Fruit fly (Drosophila melanogaster) whole organism, embryonic: ENCODE measurements around the gene CG12398.

ENCODE experiments used
- Atf3 ChIP-seq: fragments of 200-800 bp; sonication (Bioruptor generic); optimal IDR thresholded peaks from 3 replicates; lab custom pipeline; 2016; ENCODE audit warnings: missing biosample characterization, missing genetic modification characterization
- Blimp-1 ChIP-seq: fragments of 200-800 bp; sonication (Bioruptor generic); optimal IDR thresholded peaks from 3 replicates; lab custom pipeline; 2018; ENCODE audit warnings: missing biosample characterization, missing genetic modification characterization, mild to moderate bottlenecking, moderate library complexity, missing genetic modification reagents
- CG12299 ChIP-seq: fragments of 200-800 bp; sonication (Bioruptor generic); optimal IDR thresholded peaks from 2 replicates; lab custom pipeline; 2018; ENCODE audit warnings: missing biosample characterization, mild to moderate bottlenecking, missing genetic modification characterization
- CG13775 ChIP-seq: fragments of 200-800 bp; sonication (Bioruptor generic); optimal IDR thresholded peaks from 3 replicates; lab custom pipeline; 2017; ENCODE audit warnings: missing biosample characterization, mild to moderate bottlenecking, missing genetic modification characterization
- CG14667 ChIP-seq: fragments of 200-800 bp; sonication (Bioruptor generic); IDR thresholded peaks from 2 replicates; pipeline ENCODE4 v1.3.6; 2022; ENCODE audit warnings: missing biosample characterization, missing genetic modification characterization
- CG14860 ChIP-seq: fragments of 200-800 bp; sonication (Bioruptor generic); IDR thresholded peaks from 3 replicates; pipeline ENCODE4 v1.3.6; 2022; ENCODE audit warnings: missing biosample characterization, missing genetic modification characterization; ENCODE audit not compliant: partially characterized antibody
- CG14965 ChIP-seq: fragments of 200-800 bp; sonication (Bioruptor generic); optimal IDR thresholded peaks from 2 replicates; lab custom pipeline; 2016; ENCODE audit warnings: missing biosample characterization, missing genetic modification characterization, borderline replicate concordance
- CG18011 ChIP-seq: fragments of 200-800 bp; sonication (Bioruptor generic); optimal IDR thresholded peaks from 2 replicates; lab custom pipeline; 2017; ENCODE audit warnings: missing biosample characterization, missing genetic modification characterization, mild to moderate bottlenecking, moderate library complexity, missing genotype
- CG18599 ChIP-seq: fragments of 200-800 bp; sonication (Bioruptor generic); optimal IDR thresholded peaks from 3 replicates; lab custom pipeline; 2017; ENCODE audit warnings: missing biosample characterization, missing genetic modification characterization, mild to moderate bottlenecking, moderate library complexity, missing genetic modification reagents
- CG30431 ChIP-seq: fragments of 200-800 bp; sonication (Bioruptor generic); optimal IDR thresholded peaks from 2 replicates; lab custom pipeline; 2017; ENCODE audit warnings: missing biosample characterization, missing genetic modification characterization
- CG31365 ChIP-seq: fragments of 200-800 bp; sonication (Bioruptor generic); optimal IDR thresholded peaks from 2 replicates; lab custom pipeline; 2018; ENCODE audit warnings: missing biosample characterization, mild to moderate bottlenecking, missing genetic modification characterization
- CG34224 ChIP-seq: fragments of 200-800 bp; sonication (Bioruptor generic); IDR thresholded peaks from 3 replicates; pipeline ENCODE4 v1.3.6; 2022; ENCODE audit warnings: missing biosample characterization, missing genetic modification characterization; ENCODE audit not compliant: partially characterized antibody
- CG5180 ChIP-seq: fragments of 200-800 bp; sonication (Bioruptor generic); optimal IDR thresholded peaks from 3 replicates; lab custom pipeline; 2017; ENCODE audit warnings: missing biosample characterization, missing genetic modification characterization, mild to moderate bottlenecking, moderate library complexity, missing genetic modification reagents
- CG7963 ChIP-seq: fragments of 200-800 bp; sonication (Bioruptor generic); IDR thresholded peaks from 3 replicates; pipeline ENCODE4 v1.3.6; 2022; ENCODE audit warnings: missing biosample characterization, missing genetic modification characterization; ENCODE audit not compliant: partially characterized antibody
- CG8290 ChIP-seq, 3 experiments: fragments of 200-800 bp; sonication (Bioruptor generic); optimal IDR thresholded peaks; 2 replicates each; lab custom pipeline; 2016 to 2019; ENCODE audit warnings: missing biosample characterization in 3 of 3, missing genetic modification characterization in 3 of 3, mild to moderate bottlenecking in 2 of 3, moderate library complexity in 1 of 3
- CoRest ChIP-seq: fragments of 200-800 bp; sonication (Bioruptor generic); optimal IDR thresholded peaks from 3 replicates; lab custom pipeline; 2018; ENCODE audit warnings: missing biosample characterization, mild to moderate bottlenecking, missing genetic modification characterization, moderate library complexity
- Dad ChIP-seq: fragments of 200-800 bp; sonication (Bioruptor generic); optimal IDR thresholded peaks from 3 replicates; lab custom pipeline; 2016; ENCODE audit warnings: missing biosample characterization, missing genetic modification characterization
- Doc3 ChIP-seq: fragments of 200-800 bp; sonication (Bioruptor generic); IDR thresholded peaks from 3 replicates; pipeline ENCODE4 v1.3.6; 2022; ENCODE audit warnings: missing biosample characterization, missing genetic modification characterization; ENCODE audit not compliant: partially characterized antibody
- Drgx ChIP-seq: fragments of 200-800 bp; sonication (Bioruptor generic); IDR thresholded peaks from 2 replicates; pipeline ENCODE4 v1.3.6; 2022; ENCODE audit warnings: missing biosample characterization, missing genetic modification characterization
- Eip74EF ChIP-seq, 2 experiments: fragments of 200-800 bp in 1 of 2; fragments of >200 bp in 1 of 2; sonication (Bioruptor generic) in 1 of 2; optimal IDR thresholded peaks; 2 replicates each; lab custom pipeline; 2017 to 2019; ENCODE audit warnings: missing biosample characterization in 2 of 2, missing genetic modification characterization in 2 of 2, mild to moderate bottlenecking in 1 of 2, moderate library complexity in 1 of 2
- GATAe ChIP-seq: fragments of 200-800 bp; sonication (Bioruptor generic); conservative IDR thresholded peaks from 2 replicates; pipeline ENCODE4 v1.3.6; 2022; ENCODE audit warnings: missing biosample characterization, missing genetic modification characterization
- H15 ChIP-seq: fragments of 200-800 bp; sonication (Bioruptor generic); IDR thresholded peaks from 3 replicates; pipeline ENCODE4 v1.3.6; 2022; ENCODE audit warnings: missing biosample characterization, missing genetic modification characterization
- HmgZ ChIP-seq: fragments of 200-800 bp; sonication (Bioruptor generic); optimal IDR thresholded peaks from 2 replicates; lab custom pipeline; 2018; ENCODE audit warnings: missing biosample characterization, mild to moderate bottlenecking, missing genetic modification characterization
- Hr39 ChIP-seq: fragments of >200 bp; optimal IDR thresholded peaks from 2 replicates; lab custom pipeline; 2017
- Jarid2 ChIP-seq: fragments of 200-800 bp; sonication (Bioruptor generic); optimal IDR thresholded peaks from 3 replicates; lab custom pipeline; 2017; ENCODE audit warnings: mild to moderate bottlenecking, missing biosample characterization, missing genetic modification reagents, missing genetic modification characterization
- Kr ChIP-seq: fragments of 200-800 bp; sonication (Bioruptor generic); optimal IDR thresholded peaks from 2 replicates; lab custom pipeline; 2017; ENCODE audit warnings: missing biosample characterization, mild to moderate bottlenecking, missing genetic modification characterization
- Myb ChIP-seq: fragments of 200-800 bp; sonication (Bioruptor generic); optimal IDR thresholded peaks from 2 replicates; lab custom pipeline; 2016; ENCODE audit warnings: missing biosample characterization, missing genetic modification characterization
- NC2α ChIP-seq: fragments of 200-800 bp; sonication (Bioruptor generic); optimal IDR thresholded peaks from 2 replicates; lab custom pipeline; 2016; ENCODE audit warnings: missing biosample characterization, missing genetic modification characterization
- NC2β ChIP-seq: fragments of 200-800 bp; sonication (Bioruptor generic); optimal IDR thresholded peaks from 2 replicates; lab custom pipeline; 2016; ENCODE audit warnings: missing biosample characterization, missing genetic modification characterization
- Nf-YC ChIP-seq: fragments of 200-800 bp; optimal IDR thresholded peaks from 3 replicates; lab custom pipeline; 2019; ENCODE audit warnings: missing biosample characterization, mild to moderate bottlenecking, missing genetic modification characterization, moderate library complexity
- ab ChIP-seq: fragments of 200-800 bp; sonication (Bioruptor generic); optimal IDR thresholded peaks from 2 replicates; lab custom pipeline; 2016; ENCODE audit warnings: missing biosample characterization, missing genetic modification characterization
- ash1 ChIP-seq: fragments of 200-800 bp; sonication (Bioruptor generic); optimal IDR thresholded peaks from 2 replicates; lab custom pipeline; 2018; ENCODE audit warnings: missing biosample characterization, mild to moderate bottlenecking, missing genetic modification characterization
- bcd ChIP-seq: fragments of 200-800 bp; sonication (Bioruptor generic); optimal IDR thresholded peaks from 2 replicates; lab custom pipeline; 2017; ENCODE audit warnings: missing biosample characterization, mild to moderate bottlenecking, missing genetic modification characterization
- chinmo ChIP-seq: fragments of 200-800 bp; sonication (Bioruptor generic); IDR thresholded peaks from 4 replicates; pipeline ENCODE4 v1.3.6; 2022; ENCODE audit warnings: missing biosample characterization, missing genetic modification characterization; ENCODE audit not compliant: partially characterized antibody
- chn ChIP-seq: fragments of 200-800 bp; sonication (Bioruptor generic); optimal IDR thresholded peaks from 2 replicates; lab custom pipeline; 2016; ENCODE audit warnings: missing biosample characterization, missing genetic modification characterization
- crol ChIP-seq: fragments of 200-800 bp; sonication (Bioruptor generic); IDR thresholded peaks from 2 replicates; pipeline ENCODE4 v1.3.6; 2022; ENCODE audit warnings: missing biosample characterization, missing genetic modification characterization
- eyg ChIP-seq: fragments of 200-800 bp; sonication (Bioruptor generic); optimal IDR thresholded peaks from 3 replicates; lab custom pipeline; 2016; ENCODE audit warnings: missing biosample characterization, missing genetic modification characterization
- fd102C ChIP-seq: fragments of 200-800 bp; sonication (Bioruptor generic); optimal IDR thresholded peaks from 2 replicates; lab custom pipeline; 2018; ENCODE audit warnings: missing biosample characterization, mild to moderate bottlenecking, missing genetic modification characterization, moderate library complexity
- ham ChIP-seq: fragments of 200-800 bp; sonication (Bioruptor generic); IDR thresholded peaks from 2 replicates; pipeline ENCODE4 v1.3.6; 2022; ENCODE audit warnings: missing biosample characterization, missing genetic modification characterization
- lab ChIP-seq: fragments of 200-800 bp; sonication (Bioruptor generic); optimal IDR thresholded peaks from 3 replicates; lab custom pipeline; 2017; ENCODE audit warnings: missing biosample characterization, missing genetic modification characterization, mild to moderate bottlenecking, moderate library complexity, missing genetic modification reagents
- lilli ChIP-seq: fragments of 200-800 bp; sonication (Bioruptor generic); optimal IDR thresholded peaks from 3 replicates; lab custom pipeline; 2016; ENCODE audit warnings: missing biosample characterization, missing genetic modification characterization
- lmd ChIP-seq: fragments of 200-800 bp; sonication (Bioruptor generic); IDR thresholded peaks from 2 replicates; pipeline ENCODE4 v1.3.6; 2022; ENCODE audit warnings: missing biosample characterization, missing genetic modification characterization
- mirr ChIP-seq: fragments of 200-800 bp; sonication (Bioruptor generic); optimal IDR thresholded peaks from 3 replicates; lab custom pipeline; 2018; ENCODE audit warnings: missing biosample characterization, mild to moderate bottlenecking, missing genetic modification characterization
- oc ChIP-seq: fragments of 200-800 bp; sonication (Bioruptor generic); optimal IDR thresholded peaks from 2 replicates; lab custom pipeline; 2018; ENCODE audit warnings: missing biosample characterization, mild to moderate bottlenecking, missing genetic modification characterization, moderate library complexity
- pita ChIP-seq: fragments of 200-800 bp; sonication (Bioruptor generic); optimal IDR thresholded peaks from 2 replicates; lab custom pipeline; 2017; ENCODE audit warnings: missing biosample characterization, mild to moderate bottlenecking, missing genetic modification characterization
- row ChIP-seq: fragments of 200-800 bp; sonication (Bioruptor generic); IDR thresholded peaks from 3 replicates; pipeline ENCODE4 v1.3.6; 2022; ENCODE audit warnings: missing biosample characterization, missing genetic modification characterization
- sima ChIP-seq: fragments of 200-800 bp; sonication (Bioruptor generic); optimal IDR thresholded peaks from 2 replicates; lab custom pipeline; 2016; ENCODE audit warnings: missing biosample characterization, missing genetic modification characterization
- unpg ChIP-seq: fragments of 200-800 bp; sonication (Bioruptor generic); optimal IDR thresholded peaks from 3 replicates; lab custom pipeline; 2018; ENCODE audit warnings: missing biosample characterization, mild to moderate bottlenecking, missing genetic modification characterization, moderate library complexity
- usp ChIP-seq: fragments of >200 bp; optimal IDR thresholded peaks from 2 replicates; lab custom pipeline; 2017; ENCODE audit warnings: missing biosample characterization, missing genetic modification characterization

The CG12398 gene

dm6 chrX:14882536-14883118 lies 31.0 kb downstream of the CG12398 start, which contains the start of the genes CG45064 and CG45065 (continued):
- TF ChIP-seq CG18011 (GFP tag; lab: Kevin White, UChicago) (peak; percentile 32), Jarid2 (GFP tag; lab: Kevin White, UChicago) (peak; percentile 46), Blimp-1 (GFP tag; lab: Kevin White, UChicago) (peak; percentile 100), CG18599 (GFP tag; lab: Kevin White, UChicago) (peak; percentile 81), pita (GFP tag; lab: Kevin White, UChicago) (no peak), lilli (GFP tag; lab: Kevin White, UChicago) (peak; percentile 79), NC2α (GFP tag; lab: Kevin White, UChicago) (peak; percentile 41), chn (GFP tag; lab: Kevin White, UChicago) (peak; percentile 72), Doc3 (GFP tag; lab: Robert Waterston, UW) (no peak), sima (GFP tag; lab: Kevin White, UChicago) (peak; percentile 24), fd102C (GFP tag; lab: Kevin White, UChicago) (no peak), CG14667 (peak; percentile 46; the same call in 1 of the 2 replicates), mirr (no peak), CG14860 (GFP tag; lab: Robert Waterston, UW) (no peak), CG8290 (GFP tag; optimal IDR thresholded peaks at IDR 0.05; lab: Kevin White, UChicago) (peak; percentile 29), CG8290 (tag; optimal IDR thresholded peaks at IDR 0.05; lab: Kevin White, UChicago) (peak in 1 of 2 experiments; percentile 88), Atf3 (GFP tag; lab: Kevin White, UChicago) (peak; percentile 67), ab (GFP tag; lab: Kevin White, UChicago) (peak; percentile 35), bcd (GFP tag; lab: Kevin White, UChicago) (peak; percentile 81), unpg (GFP tag; lab: Kevin White, UChicago) (peak; percentile 89), crol (no peak), CG30431 (GFP tag; lab: Kevin White, UChicago) (peak; percentile 51), lab (GFP tag; lab: Kevin White, UChicago) (peak; percentile 85), Hr39 (lab: Kevin White, UChicago) (no peak), Nf-YC (tag; lab: Kevin White, UChicago) (peak; percentile 45), row (GFP tag; lab: Robert Waterston, UW) (peak; percentile 81), eyg (GFP tag; lab: Kevin White, UChicago) (peak; percentile 52), NC2β (GFP tag; lab: Kevin White, UChicago) (peak; percentile 73), CG31365 (tag; lab: Kevin White, UChicago) (peak; percentile 53), Eip74EF (GFP tag; optimal IDR thresholded peaks at IDR 0.05; lab: Kevin White, UChicago) (peak in 1 of 2 experiments; percentile 90), CG12299 (tag; lab: Kevin White, UChicago) (peak; percentile 22), ham (GFP tag; lab: Robert Waterston, UW) (no peak), CG14965 (GFP tag; lab: Kevin White, UChicago) (peak; percentile 0), Kr (GFP tag; lab: Kevin White, UChicago) (no peak), CG7963 (no peak), HmgZ (tag; lab: Kevin White, UChicago) (peak; percentile 61), usp (GFP tag; lab: Kevin White, UChicago) (no peak), CG5180 (GFP tag; lab: Kevin White, UChicago) (peak; percentile 78), ash1 (GFP tag; lab: Kevin White, UChicago) (no peak), Myb (GFP tag; lab: Kevin White, UChicago) (peak; percentile 63), GATAe (GFP tag; lab: Robert Waterston, UW) (no peak), CG13775 (GFP tag; lab: Kevin White, UChicago) (peak; percentile 57), chinmo (no peak), Dad (GFP tag; lab: Kevin White, UChicago) (peak; percentile 70), CG34224 (GFP tag; lab: Robert Waterston, UW) (no peak), CoRest (tag; lab: Kevin White, UChicago) (peak; percentile 86), H15 (GFP tag; lab: Robert Waterston, UW) (peak; percentile 86), oc (tag; lab: Kevin White, UChicago) (peak; percentile 92), Drgx (GFP tag; lab: Robert Waterston, UW) (peak; percentile 88), lmd (peak; percentile 81)
